Worm (Caenorhabditis elegans) whole organism, L4/young adult: ENCODE measurements around the gene aakg-4.

ENCODE experiments used
- W03F9.2 ChIP-seq: fragments of 150-350 bp; optimal IDR thresholded peaks from 2 replicates; lab custom pipeline; 2014; ENCODE audit warnings: missing biosample characterization, missing genetic modification characterization
- dao-5 ChIP-seq: sonication (generic microtip); optimal IDR thresholded peaks from 2 replicates; lab custom pipeline; 2016; ENCODE audit warnings: missing genotype, missing genetic modification characterization, moderate library complexity, missing compliant biosample characterization
- him-1 ChIP-seq: sonication (generic microtip); optimal IDR thresholded peaks from 2 replicates; lab custom pipeline; 2016; ENCODE audit warnings: missing genotype, missing genetic modification reagents, missing genetic modification characterization, missing compliant biosample characterization

aakg-4 gene

DNA sequence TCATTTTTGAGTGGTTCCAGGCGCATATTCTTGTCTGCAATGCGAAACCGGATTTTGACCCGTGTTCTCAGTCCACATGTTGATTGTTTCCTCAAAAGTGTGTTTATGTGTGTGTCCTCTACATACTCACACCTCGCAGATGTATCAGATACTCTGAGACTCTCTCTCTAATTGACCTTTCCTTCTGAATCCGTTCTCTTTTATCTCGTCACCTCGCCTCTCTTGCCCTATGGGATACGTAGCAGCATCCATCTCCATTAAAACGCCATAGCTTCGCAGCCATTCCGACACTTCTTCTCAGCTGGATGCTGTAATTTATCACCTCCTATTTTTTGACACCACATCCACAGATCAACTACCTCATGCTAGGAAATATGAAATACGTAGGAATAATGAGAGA is 11.4 kb upstream of the aakg-4 start:
- no peak for TF ChIP-seq him-1
- no peak for TF ChIP-seq W03F9.2 (tag; lab: Kevin White, UChicago)
- no peak for TF ChIP-seq dao-5

DNA sequence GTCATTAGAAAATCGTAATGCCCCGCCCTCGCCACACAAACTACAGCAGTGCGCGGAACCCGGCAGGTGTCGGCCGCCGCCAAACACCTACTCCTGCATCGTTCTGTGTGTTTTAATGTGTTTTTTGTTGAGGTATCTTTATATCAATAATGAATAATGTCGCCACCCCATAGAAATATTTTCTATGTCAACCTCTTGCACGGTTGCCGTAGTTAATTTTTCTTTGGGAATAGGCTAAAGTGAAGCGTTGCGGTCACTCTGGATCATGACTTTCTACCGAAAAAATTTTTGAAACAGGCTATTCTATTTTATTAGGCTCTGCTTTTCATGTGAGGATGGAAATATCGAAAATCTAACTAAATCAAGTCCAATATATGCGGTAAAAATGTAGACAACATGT is 9.7 kb upstream of the aakg-4 start:
- no peak for TF ChIP-seq him-1
- no peak for TF ChIP-seq dao-5
- no peak for TF ChIP-seq W03F9.2 (tag; lab: Kevin White, UChicago)

DNA sequence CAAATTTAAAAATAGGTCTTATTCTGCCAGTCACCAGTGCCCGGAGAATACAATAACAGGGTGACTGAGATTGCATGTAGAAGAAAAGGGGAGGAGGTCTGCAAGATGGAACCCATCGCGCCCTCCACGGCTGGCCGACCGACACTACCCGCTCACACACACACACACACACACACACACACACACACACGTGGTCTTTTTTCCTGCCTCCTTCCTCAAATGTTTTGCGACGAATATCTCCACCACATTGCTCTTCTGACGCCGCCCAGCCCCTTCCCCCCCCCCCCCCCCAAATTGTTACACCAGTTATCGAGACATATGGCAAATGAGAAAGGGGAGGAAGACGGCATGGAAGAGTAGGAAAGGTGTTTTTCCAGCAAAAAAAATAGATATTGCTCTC is 2.6 kb upstream of the aakg-4 start:
- TF ChIP-seq him-1 = no peak
- no peak for TF ChIP-seq dao-5
- TF ChIP-seq W03F9.2 (tag; lab: Kevin White, UChicago) = no peak

DNA sequence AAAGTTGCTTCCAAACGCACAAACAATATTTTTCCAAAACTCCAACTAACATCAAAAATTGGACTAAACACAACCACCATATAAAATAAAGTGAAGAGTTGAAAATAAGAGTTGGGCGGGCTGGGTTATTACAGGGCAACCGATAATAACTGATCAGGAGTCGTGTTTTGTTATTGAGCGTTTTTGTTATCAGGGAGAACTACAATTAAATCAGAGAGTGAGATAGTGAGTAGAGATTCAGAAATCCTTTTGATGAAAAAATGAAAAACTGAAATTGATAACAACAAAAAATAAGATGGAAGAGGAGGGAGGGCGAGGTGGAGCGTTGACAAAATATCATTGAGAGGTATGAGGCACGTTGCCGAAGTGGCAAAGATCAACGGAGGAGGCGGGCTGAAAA is 1.4 kb upstream of the aakg-4 start:
- TF ChIP-seq him-1 = no peak

DNA sequence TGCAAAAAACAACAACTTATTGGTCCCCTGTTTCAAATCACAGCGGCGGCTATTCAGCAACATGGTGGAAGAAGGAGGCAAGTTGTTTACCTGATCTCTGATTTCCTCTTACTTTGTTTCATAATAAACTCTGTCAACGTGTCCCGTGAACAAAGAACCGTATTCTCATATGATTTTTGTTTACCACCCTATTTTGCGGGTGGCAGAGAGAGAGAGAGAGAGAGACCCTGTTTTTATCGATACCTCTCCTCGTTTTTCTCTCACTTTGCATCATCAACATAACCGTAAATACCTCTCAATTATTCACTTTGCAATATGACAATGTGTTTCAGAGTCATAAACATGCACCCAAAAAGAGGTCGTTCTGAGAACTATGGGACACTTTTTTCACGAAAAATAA is 1.7 kb downstream of the aakg-4 start:
- TF ChIP-seq dao-5 (no peak), W03F9.2 (tag; lab: Kevin White, UChicago) (no peak), him-1 (no peak)

DNA sequence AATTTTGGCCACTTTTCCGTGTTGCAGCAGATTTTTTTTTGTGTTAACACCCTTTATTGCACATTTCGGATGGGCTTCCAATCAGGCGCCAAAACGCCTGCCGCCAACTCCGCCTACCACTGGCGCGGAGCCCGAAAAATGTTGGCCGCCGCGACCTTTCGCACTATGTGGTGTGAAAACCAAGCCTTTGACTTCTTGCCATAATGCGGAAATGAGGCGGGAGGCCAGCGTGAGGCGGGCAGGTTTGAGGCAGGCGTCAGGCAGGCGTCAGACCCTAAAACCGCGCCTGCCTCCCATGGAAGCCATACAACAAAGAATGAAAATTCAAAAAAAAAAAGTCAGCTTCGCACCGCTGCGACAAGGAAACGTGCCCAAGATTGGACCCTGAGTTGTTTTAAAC is 2.3 kb downstream of the aakg-4 start:
- no peak for TF ChIP-seq dao-5
- TF ChIP-seq W03F9.2 (tag; lab: Kevin White, UChicago) = no peak
- TF ChIP-seq him-1 = no peak

DNA sequence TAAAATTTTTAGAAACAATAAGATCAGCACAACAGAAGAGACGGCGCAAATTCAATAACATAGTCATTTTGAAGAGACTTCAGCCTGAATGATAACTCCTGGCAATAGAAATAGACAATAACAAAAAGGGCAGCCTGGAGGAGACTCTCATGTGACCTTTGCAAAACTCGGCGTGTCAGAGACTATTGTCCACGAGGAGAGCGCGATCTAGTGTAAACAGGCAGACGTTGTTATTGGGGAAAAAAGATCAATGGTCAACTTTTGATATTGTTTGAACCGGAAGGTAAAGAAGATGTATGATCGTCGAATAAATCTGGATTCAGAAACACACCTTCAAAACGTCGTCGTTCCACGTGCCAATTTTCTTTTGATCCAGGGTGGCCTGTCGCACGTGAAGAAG is 2.9 kb downstream of the aakg-4 start:
- no peak for TF ChIP-seq W03F9.2 (tag; lab: Kevin White, UChicago)
- no peak for TF ChIP-seq dao-5
- no peak for TF ChIP-seq him-1

DNA sequence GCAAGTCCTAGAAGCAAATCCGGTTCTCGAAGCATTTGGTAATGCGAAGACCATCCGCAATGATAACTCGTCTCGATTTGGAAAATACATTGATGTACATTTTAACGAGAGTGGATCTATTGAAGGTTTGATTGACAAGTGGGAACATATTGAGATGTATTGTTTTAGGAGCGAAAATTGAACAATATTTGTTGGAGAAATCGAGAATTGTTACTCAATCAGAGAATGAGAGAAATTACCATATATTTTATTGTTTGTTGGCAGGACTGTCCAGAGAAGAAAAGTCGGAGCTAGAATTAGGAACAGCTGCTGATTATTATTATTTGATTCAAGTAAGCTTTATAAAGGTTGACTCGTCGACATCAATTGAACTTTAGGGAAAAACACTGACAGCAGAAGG is 14.6 kb downstream of the aakg-4 start:
- TF ChIP-seq dao-5 (no peak), him-1 (no peak), W03F9.2 (tag; lab: Kevin White, UChicago) (no peak)

DNA sequence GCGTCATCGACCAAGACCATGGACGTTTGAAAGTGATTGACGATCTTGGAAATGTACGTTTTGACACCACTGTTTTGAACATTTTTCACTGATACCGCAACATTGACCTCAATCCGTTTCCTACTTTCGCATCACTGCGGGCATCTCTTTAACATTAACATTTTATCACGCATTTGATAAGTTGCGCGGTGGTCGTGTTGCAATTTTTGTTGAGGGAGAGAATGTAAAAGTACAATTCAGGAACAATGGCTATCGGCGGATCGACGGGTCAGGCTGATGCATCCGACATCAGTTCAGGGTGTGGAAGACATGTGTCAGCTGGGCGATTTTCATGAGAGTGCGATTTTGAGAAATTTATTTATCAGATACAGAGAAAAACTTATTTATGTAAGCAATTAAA is 15.9 kb downstream of the aakg-4 start:
- TF ChIP-seq dao-5 = no peak
- no peak for TF ChIP-seq him-1
- TF ChIP-seq W03F9.2 (tag; lab: Kevin White, UChicago) = no peak

DNA sequence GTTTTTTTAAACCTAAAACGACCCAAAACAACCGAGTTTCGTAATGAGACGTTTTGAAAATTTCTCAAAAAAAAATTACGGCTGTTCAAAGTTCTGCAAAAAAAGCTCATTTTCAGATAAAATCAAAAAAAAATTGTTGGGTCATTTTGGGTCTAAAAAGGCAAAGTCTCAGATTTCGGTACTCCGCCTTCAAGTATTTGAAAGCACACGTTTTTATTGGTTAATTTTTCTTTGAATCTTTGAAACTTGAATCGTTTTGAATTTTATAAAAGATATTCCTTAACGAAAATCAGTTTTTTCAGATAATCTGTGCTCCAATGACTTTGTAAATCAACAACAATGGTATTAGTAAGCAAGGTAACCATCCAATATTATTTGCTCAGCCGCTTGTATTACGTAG is 16.4 kb downstream of the aakg-4 start, which contains the start of gene hum-6:
Gene hum-6 (plus strand): TSS at position 301 of the 400 bp plus-strand sequence.
- no peak for TF ChIP-seq W03F9.2 (tag; lab: Kevin White, UChicago)
- TF ChIP-seq dao-5 = no peak

DNA sequence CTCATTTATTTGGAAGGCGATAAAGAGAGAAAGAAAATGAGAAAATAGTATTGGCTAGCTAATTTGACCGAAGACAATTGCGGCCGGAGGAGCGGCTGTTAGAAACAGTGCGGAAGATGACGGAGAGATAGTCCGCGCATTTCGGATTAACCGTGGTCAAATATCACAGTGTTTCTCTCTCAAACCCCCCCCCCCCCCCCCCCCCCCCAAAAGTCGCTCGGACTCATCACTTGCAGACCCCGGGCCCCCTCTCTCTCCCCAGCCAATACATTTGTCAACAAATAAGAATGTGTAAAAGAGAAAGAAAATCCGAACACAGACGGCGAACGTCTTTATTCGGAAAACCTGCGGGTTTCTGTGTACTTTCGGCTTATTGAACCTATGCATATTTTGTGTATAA is 17.3 kb downstream of the aakg-4 start:
- TF ChIP-seq W03F9.2 (tag; lab: Kevin White, UChicago) (no peak), him-1 (no peak), dao-5 (no peak)

DNA sequence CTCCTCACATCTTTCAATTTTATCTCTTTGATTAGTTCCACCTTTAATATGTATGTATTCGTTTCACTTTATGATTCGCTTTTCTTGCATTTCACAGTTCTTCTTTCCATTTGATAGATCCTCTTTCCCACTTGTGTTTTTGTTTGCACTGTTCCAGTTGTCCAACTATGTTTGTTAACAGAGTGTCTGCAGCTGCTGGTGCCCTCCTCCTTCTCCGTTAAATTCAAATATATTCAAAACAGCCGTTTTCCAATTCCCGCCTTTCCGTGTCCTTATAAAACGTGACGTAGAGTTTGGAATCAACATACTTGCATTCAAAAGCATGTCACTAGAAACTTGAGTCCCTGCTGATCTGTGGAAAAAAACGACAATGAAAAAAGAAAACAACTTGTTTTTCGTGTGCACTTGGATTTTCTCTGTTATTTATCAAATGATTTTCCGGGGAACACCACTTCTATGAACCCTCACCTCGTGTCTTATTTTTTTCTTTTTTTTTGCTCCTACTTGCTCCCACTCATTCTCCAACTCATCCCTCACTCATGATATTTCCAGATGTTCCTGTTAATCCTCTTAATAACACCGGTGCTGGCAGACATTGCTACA is 24.8 kb downstream of the aakg-4 start, which contains the start of gene T10H10.2:
Gene T10H10.2 (plus strand): TSS at position 553 of the 603 bp plus-strand sequence.
- TF ChIP-seq him-1 (no peak), W03F9.2 (tag; lab: Kevin White, UChicago) (no peak), dao-5 (no peak)

DNA sequence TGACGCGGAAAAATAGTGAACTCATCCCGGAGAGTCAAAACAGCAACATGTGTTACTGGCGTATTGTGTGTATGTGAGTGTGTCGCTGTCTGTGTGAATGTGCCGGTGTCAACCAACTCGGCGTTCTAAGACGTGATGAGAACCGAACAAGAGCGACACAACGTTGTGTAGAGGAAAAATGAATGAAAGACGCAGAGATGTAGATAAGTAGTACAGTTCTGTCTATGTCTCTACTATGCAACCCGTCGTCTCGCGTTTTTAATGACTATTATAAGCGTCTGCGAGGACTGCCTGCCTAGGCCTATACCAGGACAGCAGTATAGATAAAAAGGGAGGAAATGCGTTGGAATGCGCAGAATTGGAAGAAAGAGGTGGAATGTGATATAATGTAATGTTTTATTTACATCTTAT is 31.2 kb downstream of the aakg-4 start:
- TF ChIP-seq him-1 (no peak), dao-5 (no peak), W03F9.2 (tag; lab: Kevin White, UChicago) (no peak)

DNA sequence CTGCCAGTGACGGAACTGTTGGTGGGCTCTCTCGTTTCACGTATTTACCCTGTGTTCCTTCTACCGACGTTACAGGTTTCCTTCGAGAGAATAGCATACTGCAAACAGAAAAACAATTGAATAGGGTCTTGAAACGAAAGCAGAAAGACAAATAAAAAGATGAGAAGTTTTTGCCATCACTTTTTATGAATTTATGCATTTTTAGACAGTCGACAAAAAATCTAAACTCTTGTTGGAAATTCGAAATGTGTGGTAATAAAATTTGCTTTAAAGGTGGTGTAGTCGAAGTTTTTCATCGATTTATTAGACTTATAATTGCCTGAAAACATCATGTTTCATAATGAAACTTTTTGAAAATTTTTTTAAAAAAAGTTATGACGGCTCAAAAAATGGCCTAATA is 32.0 kb downstream of the aakg-4 start, which contains the start of gene sav-1:
Gene sav-1 (minus strand): TSS at position 101 of the 400 bp plus-strand sequence.
- no peak for TF ChIP-seq dao-5
- TF ChIP-seq W03F9.2 (tag; lab: Kevin White, UChicago) = no peak
- no peak for TF ChIP-seq him-1

DNA sequence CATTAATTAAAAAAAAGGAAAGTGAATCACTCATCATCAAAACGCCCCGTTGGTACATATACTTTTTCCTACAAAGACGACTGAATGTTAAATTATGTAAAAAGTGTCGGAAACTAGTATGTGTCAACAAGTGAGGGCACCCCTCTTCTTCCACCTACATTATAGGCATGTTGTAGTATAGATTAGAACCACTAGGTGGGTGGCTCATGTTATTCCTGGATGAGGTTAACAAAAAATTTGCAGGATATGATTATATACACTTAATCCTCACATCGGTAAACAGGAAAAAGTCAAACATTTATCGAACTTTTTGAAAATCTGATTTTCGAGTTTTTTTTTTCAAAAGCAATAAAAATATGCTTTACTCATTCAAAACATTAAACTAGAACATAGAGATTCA is 43.1 kb downstream of the aakg-4 start:
- no peak for TF ChIP-seq dao-5
- no peak for TF ChIP-seq W03F9.2 (tag; lab: Kevin White, UChicago)

DNA sequence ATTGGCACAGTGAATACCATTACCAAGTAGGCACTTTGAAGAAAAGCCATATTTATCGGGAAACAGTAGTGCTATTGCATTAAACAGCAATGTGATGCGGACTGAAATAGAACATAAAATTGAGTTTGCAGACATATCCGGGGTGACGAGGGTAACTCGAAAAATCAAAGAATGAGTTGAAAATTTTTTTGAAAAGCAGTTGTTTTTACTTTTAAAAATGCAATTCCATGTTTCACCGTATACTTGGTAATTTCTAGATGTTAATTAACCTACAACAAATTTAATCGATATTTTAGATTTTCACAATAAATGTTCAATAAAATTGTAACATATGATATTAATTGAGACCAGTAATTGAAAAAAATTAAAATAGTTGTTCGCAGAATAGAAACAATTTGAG is 44.9 kb downstream of the aakg-4 start, which contains the start of gene AH9.4:
Gene AH9.4 (minus strand): TSS at position 101 of the 400 bp plus-strand sequence.
- TF ChIP-seq W03F9.2 (tag; lab: Kevin White, UChicago) (no peak), dao-5 (no peak), him-1 (no peak)
